Worm (Caenorhabditis elegans) whole organism, L4/young adult: ENCODE results near the gene F35G2.3.

Source experiments
- W03F9.2 ChIP-seq: fragments of 150-350 bp; optimal IDR thresholded peaks from 2 replicates; lab custom pipeline; 2014; ENCODE audit warnings: missing biosample characterization, missing genetic modification characterization
- dao-5 ChIP-seq: sonication (generic microtip); optimal IDR thresholded peaks from 2 replicates; lab custom pipeline; 2016; ENCODE audit warnings: missing genotype, missing genetic modification characterization, moderate library complexity, missing compliant biosample characterization
- him-1 ChIP-seq: sonication (generic microtip); optimal IDR thresholded peaks from 2 replicates; lab custom pipeline; 2016; ENCODE audit warnings: missing genotype, missing genetic modification reagents, missing genetic modification characterization, missing compliant biosample characterization

DNA sequence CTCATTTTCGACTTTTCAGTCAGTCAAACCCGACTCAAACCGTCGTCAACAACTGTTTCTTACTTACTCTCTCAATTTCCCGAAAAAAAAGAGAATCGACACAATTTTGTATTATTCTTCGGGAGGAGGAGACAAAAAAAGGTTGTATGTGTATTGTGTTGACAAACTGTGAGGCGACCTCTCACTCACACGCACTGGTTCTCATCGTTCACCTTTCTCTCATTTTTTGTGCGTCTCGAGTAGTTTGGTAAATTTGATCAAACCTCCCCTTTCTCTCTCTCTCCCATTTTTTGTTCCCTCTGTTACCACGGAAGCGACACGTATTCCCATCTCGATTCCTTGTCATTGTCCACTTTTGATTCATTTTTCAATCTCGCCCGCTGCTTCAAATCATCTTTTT, 10.6 kb upstream of the F35G2.3 start:
- TF ChIP-seq W03F9.2 (tag; lab: Kevin White, UChicago) (no peak), him-1 (tag; lab: Kevin White, UChicago) (no peak), dao-5 (tag; lab: Kevin White, UChicago) (no peak)
